Worm (Caenorhabditis elegans) whole organism, late embryonic: ENCODE results near the gene E02C12.12.

Source experiments
- C08G9.2 ChIP-seq: sonication (generic microtip); optimal IDR thresholded peaks from 2 replicates; lab custom pipeline; 2016; ENCODE audit warnings: mild to moderate bottlenecking, missing genetic modification characterization, moderate library complexity, missing compliant biosample characterization
- C38D4.7 ChIP-seq: fragments of 200-800 bp; sonication (Bioruptor generic); optimal IDR thresholded peaks from 2 replicates; lab custom pipeline; 2018; ENCODE audit warnings: mild to moderate bottlenecking, missing genetic modification characterization, moderate library complexity, missing compliant biosample characterization
- K02D7.2 ChIP-seq: sonication (generic microtip); optimal IDR thresholded peaks from 2 replicates; lab custom pipeline; 2017; ENCODE audit warnings: mild to moderate bottlenecking, missing genetic modification characterization, missing compliant biosample characterization
- K09A11.1 ChIP-seq: sonication (generic microtip); optimal IDR thresholded peaks from 2 replicates; lab custom pipeline; 2017; ENCODE audit warnings: antibody characterized with exemption, mild to moderate bottlenecking, missing genetic modification characterization, missing compliant biosample characterization; ENCODE audit not compliant: insufficient read depth
- ama-1 ChIP-seq: fragments of 150-350 bp; optimal IDR thresholded peaks from 2 replicates; lab custom pipeline; 2014
- ceh-18 ChIP-seq: sonication (generic microtip); optimal IDR thresholded peaks from 2 replicates; lab custom pipeline; 2016; ENCODE audit warnings: missing genetic modification characterization, missing compliant biosample characterization
- ceh-2 ChIP-seq: sonication (generic microtip); optimal IDR thresholded peaks from 2 replicates; lab custom pipeline; 2016; ENCODE audit warnings: missing genotype, missing genetic modification characterization, missing compliant biosample characterization
- ceh-22 ChIP-seq: sonication (generic microtip); optimal IDR thresholded peaks from 2 replicates; lab custom pipeline; 2017; ENCODE audit warnings: missing biosample characterization, missing genetic modification characterization
- ceh-30 ChIP-seq: fragments of 150-350 bp; optimal IDR thresholded peaks from 2 replicates; lab custom pipeline; 2014; ENCODE audit warnings: missing biosample characterization, missing genetic modification characterization
- ceh-31 ChIP-seq: sonication (generic microtip); optimal IDR thresholded peaks from 2 replicates; lab custom pipeline; 2016; ENCODE audit warnings: missing genetic modification characterization, missing compliant biosample characterization
- ceh-34 ChIP-seq: sonication (generic microtip); optimal IDR thresholded peaks from 2 replicates; lab custom pipeline; 2016; ENCODE audit warnings: mild to moderate bottlenecking, missing genetic modification characterization, missing compliant biosample characterization
- ceh-48 ChIP-seq: sonication (generic microtip); optimal IDR thresholded peaks from 2 replicates; lab custom pipeline; 2016; ENCODE audit warnings: missing genetic modification characterization, inconsistent platforms, missing compliant biosample characterization
- ceh-6 ChIP-seq: fragments of 200-800 bp; sonication (Bioruptor generic); optimal IDR thresholded peaks from 2 replicates; lab custom pipeline; 2018; ENCODE audit warnings: mild to moderate bottlenecking, missing genetic modification characterization, missing compliant biosample characterization
- ceh-9 ChIP-seq: sonication (generic microtip); optimal IDR thresholded peaks from 2 replicates; lab custom pipeline; 2016; ENCODE audit warnings: mild to moderate bottlenecking, missing genetic modification characterization, inconsistent platforms, missing compliant biosample characterization
- dmd-4 ChIP-seq: sonication (generic microtip); optimal IDR thresholded peaks from 2 replicates; lab custom pipeline; 2016; ENCODE audit warnings: borderline replicate concordance, missing genetic modification characterization, missing compliant biosample characterization
- dve-1 ChIP-seq: sonication (generic microtip); optimal IDR thresholded peaks from 2 replicates; lab custom pipeline; 2017; ENCODE audit warnings: antibody characterized with exemption, mild to moderate bottlenecking, missing genetic modification characterization, missing compliant biosample characterization
- elt-2 ChIP-seq: sonication (generic microtip); optimal IDR thresholded peaks from 2 replicates; lab custom pipeline; 2016; ENCODE audit warnings: missing genetic modification reagents, missing genetic modification characterization, missing compliant biosample characterization
- fax-1 ChIP-seq: sonication (generic microtip); optimal IDR thresholded peaks from 2 replicates; lab custom pipeline; 2016; ENCODE audit warnings: missing genotype, missing genetic modification characterization, missing compliant biosample characterization
- fkh-10 ChIP-seq: fragments of 150-350 bp; optimal IDR thresholded peaks from 2 replicates; lab custom pipeline; 2014; ENCODE audit warnings: missing biosample characterization, missing genetic modification reagents, missing genetic modification characterization
- gmeb-2 ChIP-seq: sonication (generic microtip); optimal IDR thresholded peaks from 2 replicates; lab custom pipeline; 2016; ENCODE audit warnings: missing genetic modification characterization, inconsistent platforms, missing compliant biosample characterization
- hlh-13 ChIP-seq: fragments of 200-800 bp; sonication (Bioruptor generic); optimal IDR thresholded peaks from 2 replicates; lab custom pipeline; 2018; ENCODE audit warnings: mild to moderate bottlenecking, missing genetic modification characterization, missing compliant biosample characterization
- hlh-15 ChIP-seq: sonication (generic microtip); optimal IDR thresholded peaks from 2 replicates; lab custom pipeline; 2016; ENCODE audit warnings: missing genetic modification characterization, missing compliant biosample characterization
- hlh-6 ChIP-seq: sonication (generic microtip); optimal IDR thresholded peaks from 2 replicates; lab custom pipeline; 2016; ENCODE audit warnings: missing genotype, missing genetic modification characterization, missing compliant biosample characterization
- hlh-8 ChIP-seq: sonication (generic microtip); optimal IDR thresholded peaks from 2 replicates; lab custom pipeline; 2016; ENCODE audit warnings: missing genotype, missing genetic modification characterization, missing compliant biosample characterization
- lim-6 ChIP-seq: sonication (generic microtip); optimal IDR thresholded peaks from 2 replicates; lab custom pipeline; 2016; ENCODE audit warnings: missing genetic modification characterization, missing compliant biosample characterization
- madf-2 ChIP-seq: sonication (generic microtip); optimal IDR thresholded peaks from 2 replicates; lab custom pipeline; 2017; ENCODE audit warnings: missing genetic modification characterization, missing compliant biosample characterization
- mec-3 ChIP-seq: sonication (generic microtip); optimal IDR thresholded peaks from 2 replicates; lab custom pipeline; 2016; ENCODE audit warnings: borderline replicate concordance, missing genetic modification characterization, missing compliant biosample characterization
- nfya-1 ChIP-seq: sonication (generic microtip); optimal IDR thresholded peaks from 2 replicates; lab custom pipeline; 2017; ENCODE audit warnings: missing genetic modification characterization, mild to moderate bottlenecking, missing compliant biosample characterization, antibody characterized with exemption, moderate library complexity
- npax-4 ChIP-seq: sonication (generic microtip); optimal IDR thresholded peaks from 2 replicates; lab custom pipeline; 2016; ENCODE audit warnings: missing genetic modification characterization, missing compliant biosample characterization
- odd-2 ChIP-seq: sonication (generic microtip); optimal IDR thresholded peaks from 2 replicates; lab custom pipeline; 2017; ENCODE audit warnings: antibody characterized with exemption, mild to moderate bottlenecking, missing genetic modification characterization, missing compliant biosample characterization
- pag-3 ChIP-seq: sonication (generic microtip); optimal IDR thresholded peaks from 2 replicates; lab custom pipeline; 2016; ENCODE audit warnings: missing compliant biosample characterization, missing genetic modification characterization, borderline replicate concordance
- pat-9 ChIP-seq: fragments of 200-800 bp; sonication (Bioruptor generic); optimal IDR thresholded peaks from 2 replicates; lab custom pipeline; 2018; ENCODE audit warnings: mild to moderate bottlenecking, missing genetic modification characterization, moderate library complexity, missing compliant biosample characterization
- pha-2 ChIP-seq: sonication (generic microtip); optimal IDR thresholded peaks from 2 replicates; lab custom pipeline; 2017; ENCODE audit warnings: mild to moderate bottlenecking, missing genetic modification characterization, missing compliant biosample characterization
- pha-4 ChIP-seq: fragments of 150-350 bp; optimal IDR thresholded peaks from 2 replicates; lab custom pipeline; 2018; ENCODE audit warnings: missing biosample characterization, missing genetic modification reagents, missing genetic modification characterization
- ref-2 ChIP-seq: sonication (generic microtip); optimal IDR thresholded peaks from 2 replicates; lab custom pipeline; 2016; ENCODE audit warnings: missing genetic modification characterization, missing compliant biosample characterization
- rnt-1 ChIP-seq: sonication (generic microtip); optimal IDR thresholded peaks from 2 replicates; lab custom pipeline; 2016; ENCODE audit warnings: missing genetic modification characterization, missing compliant biosample characterization
- sox-4 ChIP-seq: sonication (generic microtip); optimal IDR thresholded peaks from 2 replicates; lab custom pipeline; 2017; ENCODE audit warnings: mild to moderate bottlenecking, missing genetic modification characterization, inconsistent platforms, missing compliant biosample characterization
- tbx-2 ChIP-seq: sonication (generic microtip); optimal IDR thresholded peaks from 2 replicates; lab custom pipeline; 2016; ENCODE audit warnings: missing genetic modification characterization, missing compliant biosample characterization
- unc-3 ChIP-seq, 2 experiments: fragments of 200-800 bp in 1 of 2; sonication (Bioruptor generic) in 1 of 2; sonication (generic microtip) in 1 of 2; conservative IDR thresholded peaks in 1 of 2; optimal IDR thresholded peaks in 1 of 2; 2 replicates each; pipeline versions ENCODE4 v1.3.6 to Lab custom; 2016 to 2022; ENCODE audit warnings: missing compliant biosample characterization in 2 of 2, missing genetic modification characterization in 2 of 2, missing genetic modification reagents in 1 of 2
- unc-42 ChIP-seq: sonication (generic microtip); optimal IDR thresholded peaks from 2 replicates; lab custom pipeline; 2016; ENCODE audit warnings: missing genotype, missing genetic modification characterization, missing compliant biosample characterization

Gene E02C12.12

ce11 chrV:9381846-9382363 lies at the start of gene E02C12.12:
E02C12.12 (minus strand) TSS chrV:9382313.
- TF ChIP-seq fkh-10 (GFP tag; lab: Kevin White, UChicago), result no peak
- no peak for TF ChIP-seq ref-2 (tag; lab: Kevin White, UChicago)
- TF ChIP-seq ceh-48 (tag; lab: Kevin White, UChicago), result no peak
- TF ChIP-seq hlh-6 (tag; lab: Kevin White, UChicago), result no peak
- no peak for TF ChIP-seq K02D7.2 (tag; lab: Kevin White, UChicago)
- no peak for TF ChIP-seq hlh-15
- TF ChIP-seq odd-2, result no peak
- TF ChIP-seq elt-2 (tag; lab: Kevin White, UChicago), result no peak
- no peak for TF ChIP-seq hlh-13 (GFP tag; lab: Kevin White, UChicago)
- TF ChIP-seq lim-6, result no peak

- TF ChIP-seq dmd-4, result no peak
- no peak for TF ChIP-seq elt-2 (tag; lab: Kevin White, UChicago)
- no peak for TF ChIP-seq nfya-1 (tag; lab: Kevin White, UChicago)
Observed at ce11 chrV:9427075-9427474, 45.0 kb upstream of the E02C12.12 start, which contains the start of gene F36D4.6. F36D4.6 (minus strand) TSS chrV:9427175.

ce11 chrV:9425593-9425992 lies 43.5 kb upstream of the E02C12.12 start, which contains the start of gene F36D4.5:
F36D4.5 (minus strand) TSS chrV:9425817.
- no peak for TF ChIP-seq mec-3 (tag; lab: Kevin White, UChicago)
- TF ChIP-seq unc-42 (tag; lab: Kevin White, UChicago), result peak; percentile 51
- no peak for TF ChIP-seq hlh-8
- no peak for TF ChIP-seq hlh-6 (tag; lab: Kevin White, UChicago)

- TF ChIP-seq K09A11.1 (tag; lab: Kevin White, UChicago) (no peak), rnt-1 (no peak), ceh-6 (GFP tag; lab: Kevin White, UChicago) (no peak), pha-2 (peak; percentile 38), ref-2 (tag; lab: Kevin White, UChicago) (no peak), fax-1 (no peak), pha-4 (no peak), elt-2 (tag; lab: Kevin White, UChicago) (no peak), nfya-1 (tag; lab: Kevin White, UChicago) (peak; percentile 34), hlh-13 (GFP tag; lab: Kevin White, UChicago) (no peak), unc-3 (GFP tag; conservative IDR thresholded peaks at IDR 0.05; lab: Robert Waterston, UW) (no peak), unc-3 (tag; optimal IDR thresholded peaks at IDR 0.05; lab: Kevin White, UChicago) (no peak), ceh-2 (tag; lab: Kevin White, UChicago) (peak; percentile 21), ama-1 (no peak), dve-1 (tag; lab: Kevin White, UChicago) (no peak), pag-3 (no peak), madf-2 (tag; lab: Kevin White, UChicago) (no peak), mec-3 (tag; lab: Kevin White, UChicago) (no peak), C08G9.2 (no peak), sox-4 (no peak), ceh-22 (tag; lab: Kevin White, UChicago) (peak; percentile 15), ceh-9 (no peak), ceh-30 (no peak), npax-4 (tag; lab: Kevin White, UChicago) (no peak), C38D4.7 (no peak), ceh-31 (tag; lab: Kevin White, UChicago) (peak; percentile 32), tbx-2 (tag; lab: Kevin White, UChicago) (peak; percentile 24), pat-9 (no peak), gmeb-2 (tag; lab: Kevin White, UChicago) (no peak), ceh-34 (peak; percentile 82), ceh-18 (no peak)
Observed at ce11 chrV:9424514-9424913, 42.4 kb upstream of the E02C12.12 start.
